Fruit fly (Drosophila melanogaster) Kc167 (cell line): ENCODE measurements around the gene Sxl.

ENCODE experiments used
- Sin3A ChIP-seq: fragments of >200 bp; optimal IDR thresholded peaks from 2 replicates; lab custom pipeline; 2018; ENCODE audit warnings: missing external identifiers
- h ChIP-seq: fragments of >200 bp; optimal IDR thresholded peaks from 3 replicates; lab custom pipeline; 2018; ENCODE audit warnings: missing external identifiers
- psq ChIP-seq: fragments of >200 bp; optimal IDR thresholded peaks from 2 replicates; lab custom pipeline; 2017; ENCODE audit warnings: missing external identifiers

- TF ChIP-seq psq (lab: Kevin White, UChicago) (no peak), Sin3A (no peak), h (no peak)
Measured at dm6 chrX:7068088-7068487, 29.8 kb downstream of the Sxl start.
